Worm (Caenorhabditis elegans) whole organism, late embryonic: ENCODE results near the gene R04E5.9.
A peak's percentile ranks its signal among the peaks of the same experiment; 100 is the strongest.

Experiments used
- C08G9.2 ChIP-seq: sonication (generic microtip); optimal IDR thresholded peaks from 2 replicates; lab custom pipeline; 2016; ENCODE audit warnings: mild to moderate bottlenecking, missing genetic modification characterization, moderate library complexity, missing compliant biosample characterization
- C38D4.7 ChIP-seq: fragments of 200-800 bp; sonication (Bioruptor generic); optimal IDR thresholded peaks from 2 replicates; lab custom pipeline; 2018; ENCODE audit warnings: mild to moderate bottlenecking, missing genetic modification characterization, moderate library complexity, missing compliant biosample characterization
- K09A11.1 ChIP-seq: sonication (generic microtip); optimal IDR thresholded peaks from 2 replicates; lab custom pipeline; 2017; ENCODE audit warnings: antibody characterized with exemption, mild to moderate bottlenecking, missing genetic modification characterization, missing compliant biosample characterization; ENCODE audit not compliant: insufficient read depth
- T23F11.4 ChIP-seq: fragments of 200-800 bp; sonication (Bioruptor generic); optimal IDR thresholded peaks from 2 replicates; lab custom pipeline; 2018; ENCODE audit warnings: mild to moderate bottlenecking, missing genetic modification characterization, missing compliant biosample characterization
- Y22D7AL.16 ChIP-seq: sonication (generic microtip); optimal IDR thresholded peaks from 2 replicates; lab custom pipeline; 2016; ENCODE audit warnings: missing genetic modification characterization, missing compliant biosample characterization
- ama-1 ChIP-seq: fragments of 150-350 bp; optimal IDR thresholded peaks from 2 replicates; lab custom pipeline; 2014
- ceh-18 ChIP-seq: sonication (generic microtip); optimal IDR thresholded peaks from 2 replicates; lab custom pipeline; 2016; ENCODE audit warnings: missing genetic modification characterization, missing compliant biosample characterization
- ceh-2 ChIP-seq: sonication (generic microtip); optimal IDR thresholded peaks from 2 replicates; lab custom pipeline; 2016; ENCODE audit warnings: missing genotype, missing genetic modification characterization, missing compliant biosample characterization
- ceh-22 ChIP-seq: sonication (generic microtip); optimal IDR thresholded peaks from 2 replicates; lab custom pipeline; 2017; ENCODE audit warnings: missing biosample characterization, missing genetic modification characterization
- ceh-24 ChIP-seq: sonication (generic microtip); optimal IDR thresholded peaks from 2 replicates; lab custom pipeline; 2016; ENCODE audit warnings: mild to moderate bottlenecking, missing genetic modification characterization, missing compliant biosample characterization
- ceh-31 ChIP-seq: sonication (generic microtip); optimal IDR thresholded peaks from 2 replicates; lab custom pipeline; 2016; ENCODE audit warnings: missing genetic modification characterization, missing compliant biosample characterization
- ceh-48 ChIP-seq: sonication (generic microtip); optimal IDR thresholded peaks from 2 replicates; lab custom pipeline; 2016; ENCODE audit warnings: missing genetic modification characterization, inconsistent platforms, missing compliant biosample characterization
- ceh-9 ChIP-seq: sonication (generic microtip); optimal IDR thresholded peaks from 2 replicates; lab custom pipeline; 2016; ENCODE audit warnings: mild to moderate bottlenecking, missing genetic modification characterization, inconsistent platforms, missing compliant biosample characterization
- dve-1 ChIP-seq: sonication (generic microtip); optimal IDR thresholded peaks from 2 replicates; lab custom pipeline; 2017; ENCODE audit warnings: antibody characterized with exemption, mild to moderate bottlenecking, missing genetic modification characterization, missing compliant biosample characterization
- eyg-1 ChIP-seq: sonication (generic microtip); optimal IDR thresholded peaks from 2 replicates; lab custom pipeline; 2016; ENCODE audit warnings: missing genotype, missing genetic modification characterization, missing compliant biosample characterization
- hlh-30 ChIP-seq: sonication (generic microtip); optimal IDR thresholded peaks from 2 replicates; lab custom pipeline; 2017; ENCODE audit warnings: antibody characterized with exemption, missing genetic modification characterization, missing compliant biosample characterization; ENCODE audit not compliant: insufficient read depth
- lim-6 ChIP-seq: sonication (generic microtip); optimal IDR thresholded peaks from 2 replicates; lab custom pipeline; 2016; ENCODE audit warnings: missing genetic modification characterization, missing compliant biosample characterization
- lin-11 ChIP-seq: fragments of 200-800 bp; sonication (Bioruptor generic); optimal IDR thresholded peaks from 2 replicates; lab custom pipeline; 2018; ENCODE audit warnings: mild to moderate bottlenecking, missing genetic modification characterization, missing compliant biosample characterization
- nhr-11 ChIP-seq: fragments of 150-350 bp; optimal IDR thresholded peaks from 2 replicates; lab custom pipeline; 2014; ENCODE audit warnings: missing biosample characterization, missing genetic modification characterization
- nhr-232 ChIP-seq: sonication (generic microtip); optimal IDR thresholded peaks from 2 replicates; lab custom pipeline; 2016; ENCODE audit warnings: missing genetic modification characterization, missing compliant biosample characterization
- npax-4 ChIP-seq: sonication (generic microtip); optimal IDR thresholded peaks from 2 replicates; lab custom pipeline; 2016; ENCODE audit warnings: missing genetic modification characterization, missing compliant biosample characterization
- pag-3 ChIP-seq: sonication (generic microtip); optimal IDR thresholded peaks from 2 replicates; lab custom pipeline; 2016; ENCODE audit warnings: missing compliant biosample characterization, missing genetic modification characterization, borderline replicate concordance
- pha-2 ChIP-seq: sonication (generic microtip); optimal IDR thresholded peaks from 2 replicates; lab custom pipeline; 2017; ENCODE audit warnings: mild to moderate bottlenecking, missing genetic modification characterization, missing compliant biosample characterization
- pha-4 ChIP-seq: fragments of 150-350 bp; optimal IDR thresholded peaks from 2 replicates; lab custom pipeline; 2018; ENCODE audit warnings: missing biosample characterization, missing genetic modification reagents, missing genetic modification characterization
- pqm-1 ChIP-seq: sonication (generic microtip); optimal IDR thresholded peaks from 2 replicates; lab custom pipeline; 2016; ENCODE audit warnings: missing genetic modification characterization, missing compliant biosample characterization
- ref-2 ChIP-seq: sonication (generic microtip); optimal IDR thresholded peaks from 2 replicates; lab custom pipeline; 2016; ENCODE audit warnings: missing genetic modification characterization, missing compliant biosample characterization
- rnt-1 ChIP-seq: sonication (generic microtip); optimal IDR thresholded peaks from 2 replicates; lab custom pipeline; 2016; ENCODE audit warnings: missing genetic modification characterization, missing compliant biosample characterization
- sdc-2 ChIP-seq: sonication (generic microtip); optimal IDR thresholded peaks from 2 replicates; lab custom pipeline; 2016; ENCODE audit warnings: missing genotype, missing genetic modification characterization, missing compliant biosample characterization
- sox-2 ChIP-seq: fragments of 200-800 bp; sonication (Bioruptor generic); IDR thresholded peaks from 2 replicates; pipeline ENCODE4 v1.3.6; 2022; ENCODE audit warnings: missing genetic modification reagents, missing genetic modification characterization, missing compliant biosample characterization
- syd-9 ChIP-seq: sonication (generic microtip); optimal IDR thresholded peaks from 2 replicates; lab custom pipeline; 2016; ENCODE audit warnings: mild to moderate bottlenecking, missing genetic modification characterization, moderate library complexity, missing compliant biosample characterization
- tbx-7 ChIP-seq: sonication (generic microtip); optimal IDR thresholded peaks from 2 replicates; lab custom pipeline; 2016; ENCODE audit warnings: missing genotype, missing genetic modification characterization, missing compliant biosample characterization
- unc-3 ChIP-seq, 2 experiments: fragments of 200-800 bp in 1 of 2; sonication (Bioruptor generic) in 1 of 2; sonication (generic microtip) in 1 of 2; conservative IDR thresholded peaks in 1 of 2; optimal IDR thresholded peaks in 1 of 2; 2 replicates each; pipeline versions ENCODE4 v1.3.6 to Lab custom; 2016 to 2022; ENCODE audit warnings: missing compliant biosample characterization in 2 of 2, missing genetic modification characterization in 2 of 2, missing genetic modification reagents in 1 of 2
- unc-42 ChIP-seq: sonication (generic microtip); optimal IDR thresholded peaks from 2 replicates; lab custom pipeline; 2016; ENCODE audit warnings: missing genotype, missing genetic modification characterization, missing compliant biosample characterization
- unc-55 ChIP-seq: sonication (generic microtip); optimal IDR thresholded peaks from 2 replicates; lab custom pipeline; 2017; ENCODE audit warnings: missing biosample characterization, missing genetic modification reagents, missing genetic modification characterization

Gene R04E5.9

DNA sequence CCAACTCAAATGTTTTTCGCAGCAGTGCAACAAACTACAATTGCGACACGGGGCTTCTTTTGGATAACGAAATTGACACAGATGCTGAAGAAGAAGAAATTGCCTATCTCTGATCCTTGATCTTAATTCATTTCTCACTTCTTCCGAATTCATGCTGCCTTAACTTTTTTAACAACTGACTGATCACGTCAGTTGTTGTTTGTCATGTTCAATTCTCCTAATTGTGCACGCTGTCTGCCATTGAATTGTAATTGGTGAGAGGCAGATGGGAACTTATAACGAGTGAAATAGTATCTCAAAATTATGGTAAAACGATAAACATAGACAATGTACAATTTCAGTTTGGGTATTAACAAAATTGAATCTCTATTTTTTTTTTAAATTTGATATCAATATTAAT lies 24.3 kb downstream of the R04E5.9 start:
- TF ChIP-seq sdc-2 (tag; lab: Kevin White, UChicago) (no peak), unc-55 (peak; percentile 51)

DNA sequence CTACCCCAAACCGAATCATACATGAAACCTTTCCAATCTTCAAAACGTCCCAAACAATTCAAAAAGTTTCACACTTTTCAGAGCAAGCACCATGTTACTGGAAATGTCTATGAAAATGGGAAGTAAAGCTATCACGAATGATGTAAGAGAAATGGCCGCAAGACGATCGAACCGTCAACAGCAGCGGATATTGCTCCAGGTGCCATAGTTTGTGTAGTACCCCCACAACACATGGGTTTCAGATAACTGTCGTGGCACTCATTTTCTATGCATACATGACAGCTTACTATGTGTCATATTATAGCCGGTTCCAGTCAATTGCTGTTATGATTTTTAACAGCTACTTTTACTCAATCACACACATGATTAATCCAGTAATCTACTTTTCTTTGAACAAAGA lies 26.7 kb downstream of the R04E5.9 start, which contains the start of gene ZK721.3:
TSS of gene ZK721.3 (plus strand) at position 301 of the 400 bp plus-strand sequence.
- TF ChIP-seq ceh-2 (tag; lab: Kevin White, UChicago) (no peak), syd-9 (tag; lab: Kevin White, UChicago) (no peak), lin-11 (tag; lab: Kevin White, UChicago) (no peak), Y22D7AL.16 (tag; lab: Kevin White, UChicago) (no peak), T23F11.4 (GFP tag; lab: Kevin White, UChicago) (no peak), unc-55 (no peak), nhr-11 (tag; lab: Kevin White, UChicago) (no peak), C08G9.2 (tag; lab: Kevin White, UChicago) (no peak), ceh-9 (tag; lab: Kevin White, UChicago) (no peak), ceh-22 (tag; lab: Kevin White, UChicago) (no peak)

DNA sequence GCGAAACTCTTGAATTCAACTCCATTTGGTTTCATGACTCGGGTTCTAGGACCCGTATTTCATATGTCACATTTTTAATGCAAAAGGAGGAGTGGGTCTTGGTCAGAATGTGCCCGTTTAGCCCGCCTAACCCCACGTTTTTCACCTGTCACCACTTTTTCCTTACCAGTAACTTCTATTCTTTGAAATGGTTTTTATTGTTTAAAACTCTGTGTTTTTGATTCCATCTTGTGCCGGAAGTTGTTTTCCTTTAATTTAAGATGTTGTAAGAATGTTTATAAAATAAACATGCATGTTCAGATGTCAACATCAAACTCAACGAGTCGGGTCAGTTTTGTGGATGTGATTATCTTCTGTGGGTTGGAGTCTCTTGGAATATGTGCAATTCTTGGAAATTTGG lies 32.4 kb downstream of the R04E5.9 start, which contains the start of gene ZK721.4:
TSS of gene ZK721.4 (plus strand) at position 301 of the 400 bp plus-strand sequence.
- no peak for TF ChIP-seq dve-1
- no peak for TF ChIP-seq ceh-24 (tag; lab: Kevin White, UChicago)

DNA sequence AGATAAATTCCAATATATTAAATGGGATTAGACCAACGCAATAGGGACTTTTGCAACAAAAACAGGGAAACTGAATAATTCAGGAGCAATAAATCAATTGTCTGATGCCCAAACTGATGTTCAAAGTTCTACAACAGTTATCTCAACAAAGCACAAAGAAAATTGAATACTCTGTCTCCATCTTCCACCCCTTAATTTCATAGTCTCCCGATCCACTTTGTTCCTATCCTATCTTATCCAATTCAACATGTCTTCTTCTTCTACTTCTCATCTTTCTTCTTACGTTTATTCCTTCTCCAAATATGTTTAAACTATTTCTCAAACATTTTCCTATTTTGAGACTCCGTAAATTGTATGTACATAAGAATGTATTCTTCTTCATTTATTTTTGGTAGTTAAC lies 40.6 kb downstream of the R04E5.9 start:
- TF ChIP-seq unc-42 (tag; lab: Kevin White, UChicago) (peak; percentile 93), tbx-7 (tag; lab: Kevin White, UChicago) (no peak), pag-3 (tag; lab: Kevin White, UChicago) (no peak), ceh-18 (no peak)

DNA sequence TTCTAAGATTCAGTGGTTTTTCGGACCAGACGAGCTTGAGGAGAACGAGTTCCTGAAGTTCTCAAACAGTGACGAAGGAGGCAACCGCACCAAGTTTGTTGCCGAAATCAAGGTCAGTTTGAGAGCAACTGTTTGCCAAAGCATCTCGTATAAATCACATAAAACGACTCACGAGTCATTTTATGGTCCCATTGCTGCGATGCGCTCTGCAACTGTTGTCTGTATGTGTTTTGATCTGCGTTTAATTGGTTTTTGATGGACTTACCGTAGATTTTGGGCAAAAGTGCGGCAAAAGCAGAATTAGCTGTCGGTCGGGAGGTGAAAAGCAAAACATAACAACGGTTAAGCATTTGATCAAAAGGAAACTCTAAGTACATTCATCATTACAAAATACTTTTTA lies 46.9 kb downstream of the R04E5.9 start:
- TF ChIP-seq lim-6 (tag; lab: Kevin White, UChicago) (no peak), K09A11.1 (tag; lab: Kevin White, UChicago) (no peak), hlh-30 (tag; lab: Kevin White, UChicago) (no peak), ref-2 (no peak), ceh-48 (tag; lab: Kevin White, UChicago) (no peak), pqm-1 (tag; lab: Kevin White, UChicago) (no peak), ama-1 (lab: Kevin White, UChicago) (no peak), ceh-31 (no peak), pha-2 (no peak), unc-55 (no peak), sox-2 (no peak), nhr-232 (tag; lab: Kevin White, UChicago) (no peak), npax-4 (no peak), C08G9.2 (tag; lab: Kevin White, UChicago) (no peak)

DNA sequence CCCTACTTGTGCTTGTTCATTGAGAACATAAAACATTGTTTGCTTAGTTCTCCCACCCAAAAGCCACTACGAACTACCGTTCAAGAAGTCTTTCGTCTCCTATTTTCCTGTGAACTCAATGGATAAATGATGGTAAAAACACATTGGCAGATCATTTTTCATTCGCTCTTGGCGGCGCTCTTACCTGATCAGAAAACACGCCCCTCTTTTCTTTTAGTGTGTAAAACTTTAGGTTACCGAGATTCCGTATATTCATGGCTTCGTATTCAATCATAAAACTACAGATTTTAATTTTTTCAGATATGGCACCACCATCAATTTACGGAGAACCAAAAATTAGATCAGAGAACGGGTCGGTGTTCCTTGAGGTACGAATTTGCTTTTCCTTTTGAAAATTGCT lies 47.3 kb downstream of the R04E5.9 start, which contains the start of gene zig-12:
TSS of gene zig-12 (plus strand) at position 301 of the 400 bp plus-strand sequence.
- TF ChIP-seq ceh-18, result no peak
- no peak for TF ChIP-seq C08G9.2 (tag; lab: Kevin White, UChicago)
- TF ChIP-seq ceh-48 (tag; lab: Kevin White, UChicago), result no peak
- TF ChIP-seq syd-9 (tag; lab: Kevin White, UChicago), result no peak

DNA sequence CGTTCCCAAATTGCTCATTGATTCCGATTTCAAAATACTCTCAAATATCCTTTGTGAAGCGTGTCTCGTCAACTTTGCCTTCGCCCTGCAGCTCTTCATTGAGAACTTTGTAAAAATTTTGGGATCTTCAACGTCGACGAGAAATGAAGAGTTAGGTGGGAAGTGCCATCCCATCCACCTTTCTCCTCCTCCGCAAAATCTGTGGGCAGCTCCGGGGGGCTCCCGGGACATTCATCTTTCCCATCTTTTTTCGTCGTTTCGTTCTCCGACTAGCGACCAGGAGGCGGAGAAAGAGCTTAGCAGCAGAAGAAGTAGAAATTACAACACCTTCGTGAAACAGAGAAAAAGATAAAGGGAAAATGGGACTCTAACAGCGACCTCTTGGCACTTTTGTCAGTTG lies 48.0 kb downstream of the R04E5.9 start:
- peak; percentile 8 for TF ChIP-seq rnt-1 (tag; lab: Kevin White, UChicago)
- TF ChIP-seq pha-4 (tag; lab: Kevin White, UChicago), result no peak
- no peak for TF ChIP-seq unc-3 (GFP tag; conservative IDR thresholded peaks at IDR 0.05; lab: Robert Waterston, UW)
- no peak for TF ChIP-seq unc-3 (tag; optimal IDR thresholded peaks at IDR 0.05; lab: Kevin White, UChicago)
- peak; percentile 9 for TF ChIP-seq unc-55
- TF ChIP-seq C38D4.7 (GFP tag; lab: Kevin White, UChicago), result no peak
- peak; percentile 58 for TF ChIP-seq ceh-18
- TF ChIP-seq eyg-1 (tag; lab: Kevin White, UChicago), result no peak
